Fruit fly (Drosophila melanogaster) whole organism, embryonic: ENCODE data around the gene CG17646.

ENCODE experiments used
- ATbp ChIP-seq: fragments of 200-800 bp; sonication (Bioruptor generic); optimal IDR thresholded peaks from 2 replicates; lab custom pipeline; 2017; ENCODE audit warnings: missing biosample characterization, mild to moderate bottlenecking, missing genetic modification characterization, missing genetic modification reagents
- Abd-B ChIP-seq: fragments of 200-800 bp; sonication (Bioruptor generic); optimal IDR thresholded peaks from 2 replicates; lab custom pipeline; 2018; ENCODE audit warnings: missing biosample characterization, mild to moderate bottlenecking, missing genetic modification characterization, moderate library complexity
- BEAF-32 ChIP-seq: fragments of 200-800 bp; sonication (Bioruptor generic); optimal IDR thresholded peaks from 3 replicates; lab custom pipeline; 2017; ENCODE audit warnings: missing biosample characterization, missing genetic modification characterization, mild to moderate bottlenecking, moderate library complexity, missing genetic modification reagents
- CG12155 ChIP-seq: fragments of 200-800 bp; sonication (Bioruptor generic); optimal IDR thresholded peaks from 3 replicates; lab custom pipeline; 2016; ENCODE audit warnings: missing biosample characterization, missing genetic modification characterization
- CG12299 ChIP-seq: fragments of 200-800 bp; sonication (Bioruptor generic); optimal IDR thresholded peaks from 2 replicates; lab custom pipeline; 2018; ENCODE audit warnings: missing biosample characterization, mild to moderate bottlenecking, missing genetic modification characterization
- CG14050 ChIP-seq: fragments of 200-800 bp; sonication (Bioruptor generic); IDR thresholded peaks from 3 replicates; pipeline ENCODE4 v1.3.6; 2022; ENCODE audit warnings: missing biosample characterization, missing genetic modification characterization
- CG15514 ChIP-seq: fragments of 200-800 bp; sonication (Bioruptor generic); optimal IDR thresholded peaks from 3 replicates; lab custom pipeline; 2017; ENCODE audit warnings: missing biosample characterization, missing genetic modification characterization, mild to moderate bottlenecking, moderate library complexity, missing genetic modification reagents
- CG17829 ChIP-seq: fragments of 200-800 bp; optimal IDR thresholded peaks from 2 replicates; lab custom pipeline; 2019; ENCODE audit warnings: missing biosample characterization, mild to moderate bottlenecking, missing genetic modification characterization, moderate library complexity
- CG1792 ChIP-seq: fragments of 200-800 bp; sonication (Bioruptor generic); optimal IDR thresholded peaks from 2 replicates; lab custom pipeline; 2016; ENCODE audit warnings: missing biosample characterization, missing genetic modification characterization
- CG2202 ChIP-seq: fragments of 200-800 bp; sonication (Bioruptor generic); optimal IDR thresholded peaks from 2 replicates; lab custom pipeline; 2018; ENCODE audit warnings: missing biosample characterization, mild to moderate bottlenecking, missing genetic modification characterization
- CG3163 ChIP-seq: fragments of 200-800 bp; sonication (Bioruptor generic); optimal IDR thresholded peaks from 3 replicates; lab custom pipeline; 2016; ENCODE audit warnings: missing biosample characterization, missing genetic modification characterization
- CG33213 ChIP-seq: fragments of 200-800 bp; sonication (Bioruptor generic); optimal IDR thresholded peaks from 3 replicates; lab custom pipeline; 2016; ENCODE audit warnings: missing biosample characterization, missing genetic modification characterization
- CG34422 ChIP-seq: fragments of 200-800 bp; sonication (Bioruptor generic); IDR thresholded peaks from 3 replicates; pipeline ENCODE4 v1.3.6; 2022; ENCODE audit warnings: missing biosample characterization, missing genetic modification characterization
- CG3847 ChIP-seq: fragments of 200-800 bp; sonication (Bioruptor generic); IDR thresholded peaks from 2 replicates; pipeline ENCODE4 v1.3.6; 2022; ENCODE audit warnings: missing biosample characterization, missing genetic modification characterization
- CG4360 ChIP-seq: fragments of 200-800 bp; sonication (Bioruptor generic); IDR thresholded peaks from 2 replicates; pipeline ENCODE4 v1.3.6; 2022; ENCODE audit warnings: missing biosample characterization, missing genetic modification characterization
- CG4820 ChIP-seq: fragments of 200-800 bp; sonication (Bioruptor generic); optimal IDR thresholded peaks from 3 replicates; lab custom pipeline; 2016; ENCODE audit warnings: missing biosample characterization, missing genetic modification characterization
- CG5180 ChIP-seq: fragments of 200-800 bp; sonication (Bioruptor generic); optimal IDR thresholded peaks from 3 replicates; lab custom pipeline; 2017; ENCODE audit warnings: missing biosample characterization, missing genetic modification characterization, mild to moderate bottlenecking, moderate library complexity, missing genetic modification reagents
- CG7963 ChIP-seq: fragments of 200-800 bp; sonication (Bioruptor generic); IDR thresholded peaks from 3 replicates; pipeline ENCODE4 v1.3.6; 2022; ENCODE audit warnings: missing biosample characterization, missing genetic modification characterization; ENCODE audit not compliant: partially characterized antibody
- CrebB ChIP-seq: fragments of 200-800 bp; sonication (Bioruptor generic); optimal IDR thresholded peaks from 3 replicates; lab custom pipeline; 2018; ENCODE audit warnings: missing biosample characterization, mild to moderate bottlenecking, missing genetic modification characterization
- Dip3 ChIP-seq: fragments of 200-800 bp; sonication (Bioruptor generic); optimal IDR thresholded peaks from 3 replicates; lab custom pipeline; 2016; ENCODE audit warnings: missing biosample characterization, missing genetic modification characterization
- Dll ChIP-seq: fragments of 200-800 bp; sonication (Bioruptor generic); IDR thresholded peaks from 4 replicates; pipeline ENCODE4 v1.3.6; 2022; ENCODE audit warnings: missing biosample characterization, missing genetic modification characterization; ENCODE audit not compliant: partially characterized antibody
- Doc3 ChIP-seq: fragments of 200-800 bp; sonication (Bioruptor generic); IDR thresholded peaks from 3 replicates; pipeline ENCODE4 v1.3.6; 2022; ENCODE audit warnings: missing biosample characterization, missing genetic modification characterization; ENCODE audit not compliant: partially characterized antibody
- Fer2 ChIP-seq: fragments of 200-800 bp; sonication (Bioruptor generic); optimal IDR thresholded peaks from 2 replicates; lab custom pipeline; 2018; ENCODE audit warnings: missing biosample characterization, mild to moderate bottlenecking, missing genetic modification characterization, moderate library complexity
- Hmr ChIP-seq: fragments of 200-800 bp; sonication (Bioruptor generic); optimal IDR thresholded peaks from 3 replicates; lab custom pipeline; 2017; ENCODE audit warnings: mild to moderate bottlenecking, missing biosample characterization, missing genetic modification reagents, missing genetic modification characterization
- Mad ChIP-seq: fragments of 200-800 bp; sonication (Bioruptor generic); optimal IDR thresholded peaks from 2 replicates; lab custom pipeline; 2016; ENCODE audit warnings: missing biosample characterization, missing genetic modification characterization
- Myb ChIP-seq: fragments of 200-800 bp; sonication (Bioruptor generic); optimal IDR thresholded peaks from 2 replicates; lab custom pipeline; 2016; ENCODE audit warnings: missing biosample characterization, missing genetic modification characterization
- Nf-YB ChIP-seq: fragments of 200-800 bp; sonication (Bioruptor generic); optimal IDR thresholded peaks from 3 replicates; lab custom pipeline; 2019; ENCODE audit warnings: missing biosample characterization, mild to moderate bottlenecking, missing genetic modification characterization, moderate library complexity
- Scr ChIP-seq: fragments of 200-800 bp; sonication (Bioruptor generic); IDR thresholded peaks from 2 replicates; pipeline ENCODE4 v1.3.6; 2022; ENCODE audit warnings: missing biosample characterization, missing genetic modification characterization; ENCODE audit not compliant: partially characterized antibody
- ac ChIP-seq: fragments of 200-800 bp; sonication (Bioruptor generic); optimal IDR thresholded peaks from 3 replicates; lab custom pipeline; 2017; ENCODE audit warnings: missing biosample characterization, mild to moderate bottlenecking, missing genetic modification characterization
- ato ChIP-seq: fragments of 200-800 bp; sonication (Bioruptor generic); IDR thresholded peaks from 2 replicates; pipeline ENCODE4 v1.3.6; 2022; ENCODE audit warnings: missing biosample characterization, missing genetic modification characterization; ENCODE audit not compliant: partially characterized antibody
- danr ChIP-seq: fragments of 200-800 bp; sonication (Bioruptor generic); IDR thresholded peaks from 2 replicates; pipeline ENCODE4 v1.3.6; 2022; ENCODE audit warnings: missing biosample characterization, missing genetic modification characterization
- dpn ChIP-seq, 2 experiments: fragments of 200-800 bp; sonication (Bioruptor generic); optimal IDR thresholded peaks; 3 replicates each; lab custom pipeline; 2016; ENCODE audit warnings: missing biosample characterization in 2 of 2, missing genetic modification characterization in 2 of 2
- ftz-f1 ChIP-seq: fragments of 200-800 bp; sonication (Bioruptor generic); optimal IDR thresholded peaks from 2 replicates; lab custom pipeline; 2016; ENCODE audit warnings: missing biosample characterization, missing genetic modification characterization
- gro ChIP-seq: fragments of 200-800 bp; sonication (Bioruptor generic); optimal IDR thresholded peaks from 2 replicates; lab custom pipeline; 2016; ENCODE audit warnings: missing biosample characterization, missing genetic modification characterization
- gsb-n ChIP-seq: fragments of 200-800 bp; sonication (Bioruptor generic); optimal IDR thresholded peaks from 3 replicates; lab custom pipeline; 2018; ENCODE audit warnings: missing biosample characterization, mild to moderate bottlenecking, missing genetic modification characterization
- ham ChIP-seq: fragments of 200-800 bp; sonication (Bioruptor generic); IDR thresholded peaks from 2 replicates; pipeline ENCODE4 v1.3.6; 2022; ENCODE audit warnings: missing biosample characterization, missing genetic modification characterization
- kay ChIP-seq: fragments of 200-800 bp; sonication (Bioruptor generic); optimal IDR thresholded peaks from 2 replicates; lab custom pipeline; 2016; ENCODE audit warnings: missing biosample characterization, missing genetic modification characterization
- pan ChIP-seq, 4 experiments: fragments of >200 bp in 3 of 4; fragments of 200-800 bp in 1 of 4; sonication (Bioruptor generic) in 1 of 4; optimal IDR thresholded peaks in 3 of 4; IDR thresholded peaks in 1 of 4; 2 replicates each; pipeline versions ENCODE4 v1.3.6 to Lab custom; 2017 to 2022; ENCODE audit warnings: missing biosample characterization in 2 of 4, missing genetic modification characterization in 2 of 4, mixed read lengths in 1 of 4
- pho ChIP-seq: fragments of 200-800 bp; sonication (Bioruptor generic); optimal IDR thresholded peaks from 2 replicates; lab custom pipeline; 2016; ENCODE audit warnings: missing biosample characterization, missing genetic modification characterization
- pzg ChIP-seq: fragments of 200-800 bp; sonication (Bioruptor generic); optimal IDR thresholded peaks from 3 replicates; lab custom pipeline; 2018; ENCODE audit warnings: missing biosample characterization, mild to moderate bottlenecking, missing genetic modification characterization, moderate library complexity
- ro ChIP-seq: fragments of 200-800 bp; sonication (Bioruptor generic); IDR thresholded peaks from 2 replicates; pipeline ENCODE4 v1.3.6; 2022; ENCODE audit warnings: missing biosample characterization, missing genetic modification characterization
- slbo ChIP-seq: fragments of 200-800 bp; sonication (Bioruptor generic); IDR thresholded peaks from 2 replicates; pipeline ENCODE4 v1.3.6; 2022; ENCODE audit warnings: missing biosample characterization, missing genetic modification characterization
- so ChIP-seq: fragments of 200-800 bp; sonication (Bioruptor generic); IDR thresholded peaks from 3 replicates; pipeline ENCODE4 v1.3.6; 2022; ENCODE audit warnings: missing biosample characterization, missing genetic modification characterization
- sqz ChIP-seq: fragments of 200-800 bp; sonication (Bioruptor generic); optimal IDR thresholded peaks from 3 replicates; lab custom pipeline; 2018; ENCODE audit warnings: missing biosample characterization, mild to moderate bottlenecking, missing genetic modification characterization
- sug ChIP-seq: fragments of 200-800 bp; optimal IDR thresholded peaks from 2 replicates; lab custom pipeline; 2019; ENCODE audit warnings: missing biosample characterization, mild to moderate bottlenecking, missing genetic modification characterization, moderate library complexity
- vnd ChIP-seq: fragments of 200-800 bp; sonication (Bioruptor generic); IDR thresholded peaks from 3 replicates; pipeline ENCODE4 v1.3.6; 2022; ENCODE audit warnings: missing biosample characterization, missing genetic modification characterization; ENCODE audit not compliant: partially characterized antibody
- vvl ChIP-seq: fragments of 200-800 bp; sonication (Bioruptor generic); IDR thresholded peaks from 2 replicates; pipeline ENCODE4 v1.3.6; 2022; ENCODE audit warnings: missing biosample characterization, missing genetic modification characterization
- wek ChIP-seq: fragments of 200-800 bp; sonication (Bioruptor generic); optimal IDR thresholded peaks from 3 replicates; lab custom pipeline; 2018; ENCODE audit warnings: missing biosample characterization, mild to moderate bottlenecking, missing genetic modification characterization, moderate library complexity

Gene CG17646

DNA sequence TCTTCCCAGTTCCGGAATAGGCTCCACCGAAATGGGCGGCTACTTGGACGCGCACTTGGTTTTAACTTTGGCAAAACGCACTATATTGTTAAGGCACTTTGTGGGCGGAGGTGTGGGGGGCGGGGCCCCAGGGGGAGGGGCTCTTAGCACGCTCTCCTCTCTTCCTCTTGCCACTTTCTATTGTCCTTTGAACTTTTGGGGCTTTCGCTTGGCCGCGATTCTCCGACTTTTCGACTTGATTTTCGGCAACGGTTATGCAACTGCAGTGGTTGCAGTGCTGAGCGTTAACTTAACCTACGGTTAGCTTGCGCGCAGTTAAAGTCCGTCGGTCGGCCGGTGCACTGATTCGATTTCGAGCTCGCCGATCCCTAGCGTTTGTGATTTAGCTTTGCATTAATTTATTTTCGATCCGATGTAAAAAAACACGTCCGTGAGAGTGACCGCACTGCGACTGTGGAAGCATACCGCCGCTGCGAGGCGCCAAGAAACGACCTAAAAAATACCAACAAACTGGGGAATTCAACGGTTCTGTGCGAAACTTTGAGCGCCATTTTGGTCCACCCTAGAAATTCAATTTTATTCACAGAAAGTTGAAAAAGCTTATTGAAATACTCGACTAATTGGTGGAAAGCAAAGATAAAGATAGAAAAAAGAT lies 8.3 kb upstream of the CG17646 start, which contains the start of gene Rim2 (continued):
- TF ChIP-seq vnd (GFP tag; lab: Robert Waterston, UW) (no peak), Fer2 (tag; lab: Kevin White, UChicago) (no peak), ftz-f1 (peak; percentile 44), so (GFP tag; lab: Robert Waterston, UW) (peak; percentile 13; the same call in 1 of the 3 replicates), CG33213 (GFP tag; lab: Kevin White, UChicago) (peak; percentile 80), Myb (GFP tag; lab: Kevin White, UChicago) (peak; percentile 81), slbo (GFP tag; lab: Robert Waterston, UW) (0 out of 2 replicates have a peak, but pooled peaks have one; percentile 31), vvl (GFP tag; lab: Robert Waterston, UW) (peak; percentile 70), CG3163 (GFP tag; lab: Kevin White, UChicago) (peak; percentile 25), Nf-YB (GFP tag; lab: Kevin White, UChicago) (no peak), Abd-B (peak; percentile 3), CG12155 (GFP tag; lab: Kevin White, UChicago) (no peak), danr (no peak), CrebB (tag; lab: Kevin White, UChicago) (peak; percentile 19), pho (peak; percentile 25), Hmr (GFP tag; lab: Kevin White, UChicago) (peak; percentile 78), CG12299 (peak; percentile 26), CG4820 (GFP tag; lab: Kevin White, UChicago) (no peak), gro (GFP tag; lab: Kevin White, UChicago) (peak; percentile 49), CG1792 (GFP tag; lab: Kevin White, UChicago) (peak; percentile 18), Mad (GFP tag; lab: Kevin White, UChicago) (no peak), ato (GFP tag; lab: Robert Waterston, UW) (peak; percentile 40; the same call in 1 of the 2 replicates), BEAF-32 (GFP tag; lab: Kevin White, UChicago) (peak; percentile 57), ac (GFP tag; lab: Kevin White, UChicago) (no peak), pzg (GFP tag; lab: Kevin White, UChicago) (peak; percentile 96), sqz (GFP tag; lab: Kevin White, UChicago) (peak; percentile 73), CG7963 (GFP tag; lab: Robert Waterston, UW) (no peak), Scr (GFP tag; lab: Robert Waterston, UW) (peak; percentile 36; the same call in 1 of the 2 replicates), CG34422 (GFP tag; lab: Robert Waterston, UW) (0 out of 3 replicates have a peak, but pooled peaks have one; percentile 6), sug (tag; lab: Kevin White, UChicago) (no peak), pan (optimal IDR thresholded peaks at IDR 0.05; lab: Kevin White, UChicago) (no peak), pan (GFP tag; optimal IDR thresholded peaks at IDR 0.05 in 1 of 2, IDR thresholded peaks at IDR 0.05 in 1 of 2) (no peak), ro (GFP tag; lab: Robert Waterston, UW) (no peak), dpn (GFP tag; optimal IDR thresholded peaks at IDR 0.05; lab: Kevin White, UChicago) (peak in 1 of 2 experiments; percentile 21), Dll (no peak), CG2202 (no peak), wek (GFP tag; lab: Kevin White, UChicago) (no peak), CG4360 (GFP tag; lab: Robert Waterston, UW) (peak; percentile 22; the same call in 1 of the 2 replicates), ATbp (GFP tag; lab: Kevin White, UChicago) (no peak), CG15514 (GFP tag; lab: Kevin White, UChicago) (peak; percentile 80), gsb-n (tag; lab: Kevin White, UChicago) (no peak), Doc3 (GFP tag; lab: Robert Waterston, UW) (no peak), CG17829 (peak; percentile 37), CG14050 (GFP tag; lab: Robert Waterston, UW) (no peak), CG3847 (peak; percentile 30; the same call in 1 of the 2 replicates), ham (no peak), Dip3 (peak; percentile 23), kay (GFP tag; lab: Kevin White, UChicago) (no peak), CG5180 (GFP tag; lab: Kevin White, UChicago) (no peak)
